Worm (Caenorhabditis elegans): ENCODE results near the gene adk-1.
"Not testable (repeated sequence)": the region's sequence is repeated elsewhere in the genome, so short reads cannot be mapped to it uniquely, and the experiment has no call there.

adk-1 gene

DNA sequence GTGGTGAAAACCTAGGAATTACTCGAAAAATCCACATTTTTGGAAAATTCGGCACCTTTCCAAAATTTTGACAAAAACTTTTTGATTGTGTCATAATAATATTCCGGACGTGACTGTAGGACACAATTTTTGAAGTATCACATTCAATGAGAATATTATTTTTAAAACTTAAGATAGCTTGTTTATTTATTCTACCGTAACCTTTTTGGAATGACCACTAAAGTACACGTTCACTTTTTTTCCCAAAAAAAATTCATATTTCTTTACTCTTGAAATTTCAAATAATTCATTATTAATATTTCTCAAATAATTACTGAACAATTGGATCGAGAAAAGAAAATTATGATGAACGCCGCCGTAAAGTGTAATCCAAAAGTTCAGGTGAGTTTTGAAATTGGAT, 3.4 kb downstream of the adk-1 start, which contains the start of gene R07H5.9:
TSS of gene R07H5.9 (plus strand) at position 301 of the 400 bp plus-strand sequence.
- no peak for TF ChIP-seq unc-62 (GFP tag; optimal IDR thresholded peaks at IDR 0.05)

DNA sequence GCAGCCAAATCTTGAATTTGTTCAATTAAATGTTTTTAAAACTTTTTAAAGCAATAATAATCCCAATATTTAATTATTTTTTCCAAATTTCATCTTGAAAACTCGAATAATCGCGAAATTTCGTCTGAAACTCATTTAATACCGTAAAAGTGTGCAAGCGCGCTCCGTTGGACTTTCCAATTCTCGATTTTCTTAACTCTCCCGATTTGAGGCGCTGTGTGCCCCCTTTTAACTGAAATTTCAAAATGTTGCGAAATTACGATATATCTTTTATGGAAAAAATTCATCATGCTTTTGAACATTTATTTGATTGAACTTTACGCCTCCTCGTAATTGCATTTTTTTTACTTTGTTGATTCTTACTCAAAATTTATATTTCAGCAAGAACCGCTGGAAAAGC, 8.2 kb downstream of the adk-1 start, which contains the start of gene R07H5.11:
TSS of gene R07H5.11 (plus strand) at position 380 of the 400 bp plus-strand sequence.
- not testable (repeated sequence) for TF ChIP-seq unc-62 (GFP tag; optimal IDR thresholded peaks at IDR 0.05)

ce11 chrIV:11198983-11199382, 11.6 kb downstream of the adk-1 start, which contains the start of gene R07H5.16:
Gene R07H5.16 (plus strand): TSS chrIV:11199330.
- TF ChIP-seq unc-62 (GFP tag; optimal IDR thresholded peaks at IDR 0.05), result not testable (repeated sequence)

DNA sequence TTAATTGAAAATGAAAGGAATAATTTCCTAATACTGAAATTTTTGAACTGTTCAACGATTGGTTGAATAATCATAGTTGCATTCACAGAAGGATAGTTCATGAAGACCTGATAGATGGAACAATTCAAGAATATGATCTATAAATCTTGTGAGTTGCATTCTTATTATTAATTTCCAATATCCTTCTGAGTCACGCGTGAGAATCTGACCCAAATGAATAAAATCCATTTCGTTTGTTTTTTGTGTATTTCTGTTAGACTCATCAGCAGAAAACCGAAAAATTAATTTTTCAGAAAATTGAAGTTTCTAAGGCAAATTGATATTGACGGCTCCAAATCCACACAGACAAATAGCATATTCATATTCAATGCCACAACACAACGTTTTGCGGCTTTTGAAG, 21.2 kb downstream of the adk-1 start, which contains the start of gene fbxb-79:
TSS of gene fbxb-79 (minus strand) at position 101 of the 400 bp plus-strand sequence.
- no peak for TF ChIP-seq unc-62 (GFP tag; optimal IDR thresholded peaks at IDR 0.05)

ce11 chrIV:11186729-11187128, 23.9 kb downstream of the adk-1 start, which contains the start of gene sdz-27:
Gene sdz-27 (plus strand): TSS chrIV:11187029.
- no peak for TF ChIP-seq unc-62 (GFP tag; optimal IDR thresholded peaks at IDR 0.05)

ce11 chrIV:11183991-11184390, 26.6 kb downstream of the adk-1 start, which contains the start of gene nuaf-3:
Gene nuaf-3 (plus strand): TSS chrIV:11184291.
- TF ChIP-seq unc-62 (GFP tag; optimal IDR thresholded peaks at IDR 0.05), result no peak

DNA sequence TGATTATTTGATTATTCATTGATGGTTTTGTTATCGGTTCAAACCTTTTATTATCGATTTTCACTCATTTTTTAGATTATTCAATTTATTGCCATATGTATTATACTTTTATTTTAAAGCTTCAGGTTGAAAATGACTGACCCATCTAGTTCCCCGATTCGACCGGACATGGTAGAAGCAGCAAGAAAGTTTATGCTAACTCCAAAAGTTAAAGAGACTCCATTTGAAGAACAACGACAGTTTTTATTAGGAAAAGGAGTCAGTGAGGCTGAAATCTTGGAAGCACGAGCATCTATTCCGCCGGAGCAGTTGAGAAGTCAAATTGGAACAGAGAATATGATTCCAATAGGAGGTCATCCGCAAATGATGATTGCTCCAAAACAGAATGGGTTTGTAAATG, 27.6 kb downstream of the adk-1 start, which contains the start of gene prx-14:
TSS of gene prx-14 (plus strand) at position 120 of the 400 bp plus-strand sequence.
- no peak for TF ChIP-seq unc-62 (GFP tag; optimal IDR thresholded peaks at IDR 0.05)

- TF ChIP-seq unc-62 (GFP tag; optimal IDR thresholded peaks at IDR 0.05), result no peak
Observed at ce11 chrIV:11180077-11180476, 30.6 kb downstream of the adk-1 start.

- TF ChIP-seq unc-62 (GFP tag; optimal IDR thresholded peaks at IDR 0.05), result not testable (repeated sequence)
Observed at ce11 chrIV:11179123-11179740, 31.4 kb downstream of the adk-1 start, which contains the start of gene cpt-2. Gene cpt-2 (plus strand): TSS chrIV:11179645.

ce11 chrIV:11178495-11178894, 32.1 kb downstream of the adk-1 start, which contains the start of gene C08F8.9:
Gene C08F8.9 (minus strand): TSS chrIV:11178595.
- no peak for TF ChIP-seq unc-62 (GFP tag; optimal IDR thresholded peaks at IDR 0.05)

DNA sequence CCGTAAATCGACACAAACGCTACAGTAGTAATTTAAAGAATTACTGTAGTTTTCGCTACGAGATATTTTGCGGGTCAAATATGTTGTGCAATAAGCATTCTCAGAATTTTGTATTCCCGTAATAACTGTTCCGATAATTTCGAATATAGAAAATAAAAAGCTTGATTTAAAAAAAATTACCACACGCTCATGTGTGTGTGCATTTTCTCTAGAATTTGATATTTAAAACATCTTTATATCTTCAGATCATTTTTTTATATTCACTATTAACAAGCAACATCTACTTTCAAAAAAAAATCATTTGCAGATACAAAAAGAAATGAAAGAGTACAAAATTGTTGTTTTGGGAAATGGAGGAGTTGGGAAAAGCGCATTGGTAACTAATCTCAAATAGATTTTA, 33.7 kb downstream of the adk-1 start, which contains the start of gene rap-3:
TSS of gene rap-3 (plus strand) at position 301 of the 400 bp plus-strand sequence.
- TF ChIP-seq unc-62 (GFP tag; optimal IDR thresholded peaks at IDR 0.05), result no peak

ce11 chrIV:11174772-11175171, 35.9 kb downstream of the adk-1 start:
- no peak for TF ChIP-seq unc-62 (GFP tag; optimal IDR thresholded peaks at IDR 0.05)

ce11 chrIV:11169652-11170051, 41.0 kb downstream of the adk-1 start, which contains the start of gene nhr-67:
Gene nhr-67 (plus strand): TSS chrIV:11169748.
- TF ChIP-seq unc-62 (GFP tag; optimal IDR thresholded peaks at IDR 0.05), result no peak

DNA sequence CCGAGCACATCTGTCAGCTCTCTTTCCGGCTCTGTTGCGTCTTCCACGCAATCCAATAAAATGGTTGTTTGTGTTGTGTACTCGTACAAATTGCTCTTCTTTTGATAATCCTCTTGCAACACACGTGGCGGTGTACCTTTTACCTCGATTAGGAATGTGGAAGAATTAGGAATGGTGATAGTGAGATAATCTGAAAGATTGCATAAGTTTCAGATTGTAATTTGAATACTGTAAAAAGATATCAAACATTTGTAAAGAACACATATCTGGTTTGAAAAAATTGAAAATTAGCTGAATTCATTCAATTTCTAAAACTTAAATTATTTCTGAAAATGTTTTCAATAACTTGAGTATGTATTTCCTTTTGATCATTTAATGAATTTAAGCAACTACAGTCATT, 45.8 kb downstream of the adk-1 start, which contains the start of gene C08F8.6:
TSS of gene C08F8.6 (minus strand) at position 101 of the 400 bp plus-strand sequence.
- no peak for TF ChIP-seq unc-62 (GFP tag; optimal IDR thresholded peaks at IDR 0.05)

DNA sequence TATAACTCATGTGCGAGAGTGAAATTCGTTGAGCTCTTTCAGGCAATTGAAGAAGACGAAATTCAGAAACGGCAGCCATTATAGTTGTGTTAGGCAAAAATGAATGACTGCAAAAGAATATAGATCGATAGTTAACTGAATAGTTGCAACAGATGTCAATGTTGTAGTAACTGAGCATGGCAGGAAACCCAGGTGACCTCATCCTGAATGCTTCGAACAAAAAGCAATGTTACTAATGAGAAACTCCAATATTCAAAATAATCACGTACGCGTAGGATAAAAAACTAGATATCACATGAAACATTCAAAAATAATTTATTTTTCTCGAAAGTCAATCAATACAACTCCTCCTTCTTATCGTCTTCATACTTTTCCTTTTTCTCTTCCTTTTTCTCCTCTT, 48.2 kb downstream of the adk-1 start, which contains the start of gene fbxb-9:
TSS of gene fbxb-9 (minus strand) at position 101 of the 400 bp plus-strand sequence.
- no peak for TF ChIP-seq unc-62 (GFP tag; optimal IDR thresholded peaks at IDR 0.05)

DNA sequence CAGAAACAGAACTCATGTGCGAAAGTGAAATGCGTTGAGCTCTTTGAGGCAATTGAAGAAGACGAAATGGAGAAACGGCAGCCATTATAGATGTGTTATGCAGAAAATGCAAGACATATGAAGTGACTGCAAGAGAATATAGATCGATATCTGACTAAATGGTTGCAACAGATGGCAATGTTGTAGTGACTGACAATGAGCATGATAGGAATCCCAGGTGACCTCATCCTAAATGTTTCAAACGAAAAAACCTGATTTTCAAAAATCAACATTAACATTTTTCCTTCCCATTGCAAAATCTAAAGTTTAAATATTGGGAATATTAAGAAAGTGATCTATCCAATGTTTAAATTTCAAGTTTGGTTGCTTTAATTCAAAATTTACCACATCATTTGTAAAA, 49.9 kb downstream of the adk-1 start, which contains the start of gene C08F8.15:
TSS of gene C08F8.15 (minus strand) at position 101 of the 400 bp plus-strand sequence.
- no peak for TF ChIP-seq unc-62 (GFP tag; optimal IDR thresholded peaks at IDR 0.05)

DNA sequence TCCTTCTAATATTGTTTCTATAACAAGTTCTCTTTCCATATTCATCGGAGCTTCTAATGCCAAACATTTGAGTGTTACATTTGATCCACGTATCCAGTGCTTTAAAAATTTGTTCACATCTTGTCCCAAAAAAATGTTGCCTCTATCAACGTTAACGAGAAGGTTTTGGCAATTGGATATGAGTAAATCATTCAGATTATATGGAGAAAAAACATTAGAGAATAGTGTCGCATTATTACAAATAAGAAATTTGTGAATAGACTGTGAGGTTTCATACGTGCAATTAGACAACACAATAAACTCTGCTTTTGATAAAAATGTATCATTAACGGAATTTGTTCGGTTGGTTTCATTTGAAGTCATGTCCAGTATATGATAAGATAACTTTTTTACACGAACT, 50.7 kb downstream of the adk-1 start, which contains the start of gene mboa-4:
TSS of gene mboa-4 (minus strand) at position 101 of the 400 bp plus-strand sequence.
- TF ChIP-seq unc-62 (GFP tag; optimal IDR thresholded peaks at IDR 0.05), result no peak

All from whole organism, dauer.